Worm (Caenorhabditis elegans): Measurements from ENCODE around the gene mrps-12.

Gene mrps-12

DNA sequence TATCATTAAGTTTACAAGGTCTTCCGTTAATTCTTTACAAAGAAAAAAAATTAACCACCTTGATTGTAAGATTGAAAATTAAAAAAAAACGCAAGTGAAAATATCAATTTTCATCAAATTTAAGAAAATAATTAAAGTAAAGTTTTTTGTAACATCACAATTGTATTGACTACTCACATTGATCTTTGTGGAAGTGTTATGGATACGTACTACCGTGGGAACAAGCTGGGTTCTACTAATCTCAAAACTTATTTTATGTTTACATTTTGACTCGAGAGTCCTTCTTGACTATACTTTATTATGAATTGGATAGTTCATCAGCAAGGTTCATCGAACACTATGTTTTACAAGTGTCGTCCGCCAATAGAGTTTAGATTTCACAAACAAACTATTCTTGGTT is 8.4 kb upstream of the mrps-12 start, which contains the start of gene num-1:
Gene num-1 (plus strand): TSS at position 301 of the 400 bp plus-strand sequence.
- TF ChIP-seq tra-4 (tag; optimal IDR thresholded peaks at IDR 0.05) (no peak), tbx-37 (GFP tag; conservative IDR thresholded peaks at IDR 0.05) (no peak), pes-1 (GFP tag; IDR thresholded peaks at IDR 0.05) (no peak), ets-7 (tag; optimal IDR thresholded peaks at IDR 0.05) (no peak), ceh-13 (GFP tag; optimal IDR thresholded peaks at IDR 0.05) (no peak), F13C5.2 (tag; optimal IDR thresholded peaks at IDR 0.05) (no peak), ama-1 (optimal IDR thresholded peaks at IDR 0.05) (no peak), ceh-36 (tag; optimal IDR thresholded peaks at IDR 0.05) (no peak), tbx-11 (GFP tag; IDR thresholded peaks at IDR 0.05) (no peak), B0310.2 (tag; optimal IDR thresholded peaks at IDR 0.05) (no peak), flt-1 (GFP tag; IDR thresholded peaks at IDR 0.05) (no peak), aly-1 (tag; optimal IDR thresholded peaks at IDR 0.05) (no peak), hnd-1 (tag; optimal IDR thresholded peaks at IDR 0.05) (no peak), hmg-4 (GFP tag; optimal IDR thresholded peaks at IDR 0.05) (no peak), sea-1 (GFP tag; conservative IDR thresholded peaks at IDR 0.05) (no peak), hmbx-1 (tag; optimal IDR thresholded peaks at IDR 0.05) (no peak), scrt-1 (GFP tag; IDR thresholded peaks at IDR 0.05) (no peak)

DNA sequence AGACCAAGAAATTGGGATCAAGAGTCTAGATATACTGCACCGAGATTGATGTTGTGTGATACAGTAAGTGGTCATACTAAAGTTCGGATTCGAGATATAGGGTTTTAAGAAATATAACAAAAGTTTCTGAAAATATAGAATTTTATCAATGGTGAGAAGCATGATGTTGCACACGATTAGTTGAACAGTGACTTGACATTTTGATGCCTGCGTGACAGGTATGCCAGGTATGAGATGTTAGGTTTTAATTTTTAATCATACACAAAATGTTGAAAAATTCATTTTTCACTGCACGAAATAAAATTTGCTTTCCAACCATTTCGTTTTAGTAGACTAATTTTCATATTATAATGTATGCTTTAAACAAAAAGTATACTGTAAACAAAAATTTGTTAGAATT is 7.5 kb upstream of the mrps-12 start:
- TF ChIP-seq sea-1 (GFP tag; conservative IDR thresholded peaks at IDR 0.05) (no peak), flt-1 (GFP tag; IDR thresholded peaks at IDR 0.05) (no peak), B0310.2 (tag; optimal IDR thresholded peaks at IDR 0.05) (no peak), ama-1 (optimal IDR thresholded peaks at IDR 0.05) (no peak), hnd-1 (tag; optimal IDR thresholded peaks at IDR 0.05) (no peak), ceh-36 (tag; optimal IDR thresholded peaks at IDR 0.05) (no peak), tbx-11 (GFP tag; IDR thresholded peaks at IDR 0.05) (no peak), scrt-1 (GFP tag; IDR thresholded peaks at IDR 0.05) (no peak), F13C5.2 (tag; optimal IDR thresholded peaks at IDR 0.05) (no peak), pes-1 (GFP tag; IDR thresholded peaks at IDR 0.05) (no peak), ceh-13 (GFP tag; optimal IDR thresholded peaks at IDR 0.05) (no peak), hmg-4 (GFP tag; optimal IDR thresholded peaks at IDR 0.05) (no peak), tbx-37 (GFP tag; conservative IDR thresholded peaks at IDR 0.05) (no peak), tra-4 (tag; optimal IDR thresholded peaks at IDR 0.05) (no peak), aly-1 (tag; optimal IDR thresholded peaks at IDR 0.05) (no peak), ets-7 (tag; optimal IDR thresholded peaks at IDR 0.05) (no peak), hmbx-1 (tag; optimal IDR thresholded peaks at IDR 0.05) (no peak)

DNA sequence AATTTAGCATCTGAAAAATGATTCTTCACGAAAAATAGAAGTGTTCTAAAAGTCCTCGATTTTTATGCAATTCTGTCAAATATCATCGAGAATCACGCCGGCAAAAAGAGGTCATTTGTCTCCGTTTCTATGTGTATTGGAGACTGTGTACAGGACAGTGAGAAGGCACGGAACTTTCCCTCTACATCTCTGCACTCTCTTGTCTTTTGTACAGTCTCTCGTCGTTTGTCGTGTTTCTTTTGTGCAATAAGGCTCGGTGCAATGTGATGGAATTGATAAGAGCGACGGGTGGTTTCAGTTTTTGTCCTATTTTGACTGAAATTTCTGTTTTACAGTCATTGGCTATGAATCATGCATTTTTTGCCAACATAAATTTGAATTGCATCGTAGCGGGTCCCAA is 6.0 kb upstream of the mrps-12 start:
- no peak for TF ChIP-seq tra-4 (tag; optimal IDR thresholded peaks at IDR 0.05)
- TF ChIP-seq ets-7 (tag; optimal IDR thresholded peaks at IDR 0.05) = no peak
- no peak for TF ChIP-seq pes-1 (GFP tag; IDR thresholded peaks at IDR 0.05)
- TF ChIP-seq ama-1 (optimal IDR thresholded peaks at IDR 0.05) = no peak
- no peak for TF ChIP-seq scrt-1 (GFP tag; IDR thresholded peaks at IDR 0.05)
- no peak for TF ChIP-seq ceh-13 (GFP tag; optimal IDR thresholded peaks at IDR 0.05)
- no peak for TF ChIP-seq aly-1 (tag; optimal IDR thresholded peaks at IDR 0.05)
- no peak for TF ChIP-seq F13C5.2 (tag; optimal IDR thresholded peaks at IDR 0.05)
- TF ChIP-seq flt-1 (GFP tag; IDR thresholded peaks at IDR 0.05) = no peak
- TF ChIP-seq hmbx-1 (tag; optimal IDR thresholded peaks at IDR 0.05) = no peak
- TF ChIP-seq tbx-37 (GFP tag; conservative IDR thresholded peaks at IDR 0.05) = no peak
- TF ChIP-seq hmg-4 (GFP tag; optimal IDR thresholded peaks at IDR 0.05) = no peak
- TF ChIP-seq tbx-11 (GFP tag; IDR thresholded peaks at IDR 0.05) = no peak
- no peak for TF ChIP-seq hnd-1 (tag; optimal IDR thresholded peaks at IDR 0.05)

DNA sequence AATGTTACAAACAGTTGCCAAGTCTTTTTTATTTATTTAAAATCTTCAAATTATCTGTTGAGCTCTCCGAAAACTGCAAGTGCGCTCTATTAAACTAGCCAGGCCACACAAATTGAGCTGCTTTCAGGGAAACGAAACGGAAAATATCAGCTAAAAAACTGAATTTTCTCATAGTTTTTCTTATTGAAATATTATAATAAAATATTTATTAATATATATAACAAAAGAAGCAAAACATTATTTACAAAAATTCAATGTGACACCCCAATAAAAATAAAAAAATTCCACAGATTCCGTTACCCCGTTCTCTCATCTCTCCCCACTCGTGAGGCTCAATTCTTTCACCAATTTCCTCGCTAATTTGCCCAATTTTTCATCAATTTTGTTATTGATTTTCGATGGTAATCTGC is 5.3 kb upstream of the mrps-12 start:
- no peak for TF ChIP-seq hmbx-1 (tag; optimal IDR thresholded peaks at IDR 0.05)
- TF ChIP-seq aly-1 (tag; optimal IDR thresholded peaks at IDR 0.05) = no peak
- 0 out of 2 replicates have a peak, but pooled peaks have one; percentile 6 for TF ChIP-seq tbx-37 (GFP tag; conservative IDR thresholded peaks at IDR 0.05)
- 0 out of 2 replicates have a peak, but pooled peaks have one; percentile 52 for TF ChIP-seq pes-1 (GFP tag; IDR thresholded peaks at IDR 0.05)
- TF ChIP-seq scrt-1 (GFP tag; IDR thresholded peaks at IDR 0.05) = no peak
- no peak for TF ChIP-seq ceh-36 (tag; optimal IDR thresholded peaks at IDR 0.05)
- TF ChIP-seq ceh-13 (GFP tag; optimal IDR thresholded peaks at IDR 0.05) = peak; percentile 24
- no peak for TF ChIP-seq hnd-1 (tag; optimal IDR thresholded peaks at IDR 0.05)
- no peak for TF ChIP-seq tra-4 (tag; optimal IDR thresholded peaks at IDR 0.05)
- no peak for TF ChIP-seq ets-7 (tag; optimal IDR thresholded peaks at IDR 0.05)
- no peak for TF ChIP-seq B0310.2 (tag; optimal IDR thresholded peaks at IDR 0.05)
- no peak for TF ChIP-seq tbx-11 (GFP tag; IDR thresholded peaks at IDR 0.05)
- TF ChIP-seq flt-1 (GFP tag; IDR thresholded peaks at IDR 0.05) = no peak
- TF ChIP-seq F13C5.2 (tag; optimal IDR thresholded peaks at IDR 0.05) = no peak
- TF ChIP-seq ama-1 (optimal IDR thresholded peaks at IDR 0.05) = no peak

DNA sequence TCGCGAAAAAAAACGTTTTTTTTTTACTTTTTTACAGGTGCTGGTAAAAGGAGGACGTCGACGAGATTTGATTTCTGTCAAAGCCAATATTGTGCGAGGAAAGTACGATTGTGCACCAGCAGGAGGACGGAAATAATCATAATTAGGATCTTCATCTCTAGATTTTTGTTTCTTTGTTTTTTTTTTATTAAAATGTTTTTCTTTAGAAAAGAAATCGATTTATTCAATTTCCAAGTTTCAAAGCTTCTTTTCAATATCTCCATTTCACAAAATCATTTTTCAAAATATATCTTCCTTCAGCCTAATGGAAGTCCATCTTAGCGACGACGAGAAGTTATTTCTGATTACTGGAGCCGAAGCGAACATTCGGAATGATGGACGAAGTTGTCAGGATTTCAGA is 685 bp downstream of the mrps-12 start, which contains the start of gene exos-7:
Gene exos-7 (plus strand): TSS at position 301 of the 400 bp plus-strand sequence.
- TF ChIP-seq tra-4 (tag; optimal IDR thresholded peaks at IDR 0.05) (no peak), hmg-4 (GFP tag; optimal IDR thresholded peaks at IDR 0.05) (no peak), ceh-36 (tag; optimal IDR thresholded peaks at IDR 0.05) (no peak), aly-1 (tag; optimal IDR thresholded peaks at IDR 0.05) (no peak), ets-7 (tag; optimal IDR thresholded peaks at IDR 0.05) (no peak), tbx-37 (GFP tag; conservative IDR thresholded peaks at IDR 0.05) (no peak), tbx-11 (GFP tag; IDR thresholded peaks at IDR 0.05) (no peak), sea-1 (GFP tag; conservative IDR thresholded peaks at IDR 0.05) (no peak), flt-1 (GFP tag; IDR thresholded peaks at IDR 0.05) (no peak)

DNA sequence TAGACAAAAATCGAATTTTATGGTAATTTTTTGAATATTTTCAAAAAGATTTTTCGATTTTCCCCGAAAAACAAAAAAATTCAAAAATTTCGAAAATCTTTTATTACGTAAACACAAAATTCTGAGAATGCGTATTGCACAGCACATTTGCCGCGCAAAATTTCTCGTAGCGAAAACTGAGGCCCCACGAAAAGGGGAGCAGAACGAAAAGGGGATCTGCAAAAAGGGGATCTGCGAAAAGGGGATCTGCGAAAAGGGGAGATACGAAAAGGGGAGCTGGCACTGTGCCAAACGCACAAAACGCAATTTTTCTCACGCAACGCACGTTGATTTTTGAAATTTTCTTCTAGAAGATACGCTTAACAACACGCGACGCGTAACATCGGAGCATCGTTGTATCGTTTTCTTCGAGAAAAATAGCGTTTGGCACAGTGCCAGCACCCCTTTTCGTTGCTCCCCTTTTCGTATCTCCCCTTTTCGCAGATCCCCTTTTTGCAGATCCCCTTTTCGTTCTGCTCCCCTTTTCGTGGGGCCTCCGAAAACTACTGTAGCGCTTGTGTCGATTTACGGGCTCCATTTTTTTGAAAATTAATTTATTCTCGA is 1.5 kb downstream of the mrps-12 start:
- TF ChIP-seq pes-1 (GFP tag; IDR thresholded peaks at IDR 0.05) (peak; percentile 63), sea-1 (GFP tag; conservative IDR thresholded peaks at IDR 0.05) (0 out of 2 replicates have a peak, but pooled peaks have one; percentile 29)

DNA sequence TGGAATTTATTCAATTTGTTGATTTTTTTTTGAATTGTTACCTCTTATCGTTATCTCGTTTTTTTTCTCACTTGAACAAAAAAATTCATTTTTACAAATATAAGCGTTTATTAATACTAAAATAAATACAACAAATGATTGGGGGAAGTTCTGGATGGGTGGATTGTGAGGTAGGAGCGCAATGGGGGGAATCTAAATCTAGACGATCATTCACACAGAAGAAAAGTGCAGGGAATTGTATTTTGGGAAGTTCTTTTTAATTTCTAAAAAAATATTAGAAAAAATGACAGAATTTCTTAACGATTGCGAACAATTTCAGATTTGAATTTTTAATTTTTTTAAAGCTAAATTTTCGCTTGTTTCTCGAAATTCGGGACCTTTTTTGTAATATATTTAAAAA is 3.6 kb downstream of the mrps-12 start:
- no peak for TF ChIP-seq hnd-1 (tag; optimal IDR thresholded peaks at IDR 0.05)
- TF ChIP-seq hmg-4 (GFP tag; optimal IDR thresholded peaks at IDR 0.05) = no peak
- TF ChIP-seq ceh-13 (GFP tag; optimal IDR thresholded peaks at IDR 0.05) = no peak
- TF ChIP-seq F13C5.2 (tag; optimal IDR thresholded peaks at IDR 0.05) = no peak
- no peak for TF ChIP-seq flt-1 (GFP tag; IDR thresholded peaks at IDR 0.05)
- TF ChIP-seq tra-4 (tag; optimal IDR thresholded peaks at IDR 0.05) = no peak
- no peak for TF ChIP-seq scrt-1 (GFP tag; IDR thresholded peaks at IDR 0.05)
- TF ChIP-seq B0310.2 (tag; optimal IDR thresholded peaks at IDR 0.05) = no peak
- TF ChIP-seq sea-1 (GFP tag; conservative IDR thresholded peaks at IDR 0.05) = no peak
- no peak for TF ChIP-seq ceh-36 (tag; optimal IDR thresholded peaks at IDR 0.05)
- TF ChIP-seq aly-1 (tag; optimal IDR thresholded peaks at IDR 0.05) = no peak

Data from whole organism, early embryonic.